Fruit fly (Drosophila melanogaster): ENCODE data around the gene CG6923.

The CG6923 gene

dm6 chr3R:11760669-11761387 lies 11.0 kb upstream of the CG6923 start (continued):
- TF ChIP-seq CG11902 (GFP tag; optimal IDR thresholded peaks at IDR 0.05) (peak; percentile 100), Hr4 (GFP tag; optimal IDR thresholded peaks at IDR 0.05) (peak; percentile 100), CG1621 (tag; optimal IDR thresholded peaks at IDR 0.05) (peak; percentile 100), Ets21C (GFP tag; optimal IDR thresholded peaks at IDR 0.05) (peak; percentile 100), lz (GFP tag; optimal IDR thresholded peaks at IDR 0.05) (peak; percentile 100), svp (GFP tag) (peak; percentile 100), vri (GFP tag; optimal IDR thresholded peaks at IDR 0.05) (peak; percentile 100), CG11294 (GFP tag; IDR thresholded peaks at IDR 0.05) (no peak), CG4318 (GFP tag; optimal IDR thresholded peaks at IDR 0.05) (peak; percentile 100), Sox102F (GFP tag; optimal IDR thresholded peaks at IDR 0.05) (peak; percentile 100), ss (GFP tag; optimal IDR thresholded peaks at IDR 0.05) (peak; percentile 100), CG15336 (GFP tag; IDR thresholded peaks at IDR 0.05) (no peak), CG6854 (GFP tag; optimal IDR thresholded peaks at IDR 0.05) (peak; percentile 100), CG3032 (tag; optimal IDR thresholded peaks at IDR 0.05) (peak; percentile 100), CG8632 (GFP tag; optimal IDR thresholded peaks at IDR 0.05) (peak; percentile 100), eg (GFP tag; IDR thresholded peaks at IDR 0.05) (no peak), net (GFP tag; optimal IDR thresholded peaks at IDR 0.05) (peak; percentile 100), Lpt (GFP tag; optimal IDR thresholded peaks at IDR 0.05) (peak; percentile 100), Sox14 (GFP tag; optimal IDR thresholded peaks at IDR 0.05) (peak; percentile 100), topi (GFP tag; optimal IDR thresholded peaks at IDR 0.05) (peak; percentile 100), CG10669 (GFP tag; optimal IDR thresholded peaks at IDR 0.05) (peak; percentile 100), spab (GFP tag; optimal IDR thresholded peaks at IDR 0.05) (peak; percentile 100), Eip78C (GFP tag) (peak; percentile 100), cyc (GFP tag; optimal IDR thresholded peaks at IDR 0.05) (peak; percentile 100), Gug (GFP tag; IDR thresholded peaks at IDR 0.05) (no peak), fkh (GFP tag; optimal IDR thresholded peaks at IDR 0.05) (peak; percentile 97), CG16779 (tag; optimal IDR thresholded peaks at IDR 0.05) (peak; percentile 99), CG10631 (GFP tag; optimal IDR thresholded peaks at IDR 0.05) (peak; percentile 100), CG8119 (GFP tag; IDR thresholded peaks at IDR 0.05) (no peak), Eip75B (GFP tag; optimal IDR thresholded peaks at IDR 0.05) (peak; percentile 100), Eip93F (GFP tag; optimal IDR thresholded peaks at IDR 0.05) (peak; percentile 100), CG11762 (GFP tag; optimal IDR thresholded peaks at IDR 0.05; ENCODE audit: insufficient read depth) (peak; percentile 100), OdsH (GFP tag; optimal IDR thresholded peaks at IDR 0.05) (peak; percentile 100), CG3919 (GFP tag; optimal IDR thresholded peaks at IDR 0.05) (peak; percentile 100), dsx (GFP tag; optimal IDR thresholded peaks at IDR 0.05; ENCODE audit: poor library complexity, severe bottlenecking) (peak; percentile 100), CG6163 (GFP tag; IDR thresholded peaks at IDR 0.05) (no peak), CG31627 (GFP tag; optimal IDR thresholded peaks at IDR 0.05) (peak; percentile 100), CG6792 (GFP tag; optimal IDR thresholded peaks at IDR 0.05) (peak; percentile 100), esn (GFP tag; optimal IDR thresholded peaks at IDR 0.05) (peak; percentile 100), CG6276 (GFP tag; optimal IDR thresholded peaks at IDR 0.05) (peak; percentile 100), CG7368 (GFP tag; optimal IDR thresholded peaks at IDR 0.05) (peak; percentile 100), achi (GFP tag; optimal IDR thresholded peaks at IDR 0.05) (peak; percentile 99), fd59A (GFP tag; optimal IDR thresholded peaks at IDR 0.05) (peak; percentile 100)
